Fruit fly (Drosophila melanogaster): ENCODE data around the gene CG15357.

The CG15357 gene

DNA sequence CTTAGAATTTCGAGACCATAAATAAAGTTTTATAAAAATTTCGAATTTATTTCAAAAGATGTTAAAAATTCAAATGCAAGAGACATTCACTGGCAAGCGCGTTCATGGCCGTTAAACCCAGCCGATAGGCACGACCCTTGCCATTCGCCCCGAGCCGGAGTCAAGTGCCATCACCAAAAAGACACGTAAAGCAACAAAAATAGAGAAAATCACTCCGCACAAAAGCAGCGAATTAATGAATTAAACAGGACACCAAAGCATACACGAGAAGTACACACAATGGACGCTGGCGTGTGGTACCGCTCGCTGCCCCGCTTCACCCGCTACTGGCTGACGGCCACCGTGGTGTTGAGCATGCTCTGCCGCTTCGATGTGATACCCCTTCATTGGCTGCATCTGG is 28.4 kb upstream of the CG15357 start, which contains the start of gene Der-1 (continued):
- TF ChIP-seq crp (GFP tag; optimal IDR thresholded peaks at IDR 0.05) (no peak), unc-4 (GFP tag; IDR thresholded peaks at IDR 0.05; ENCODE audit: partially characterized antibody) (peak; percentile 87), TFAM (GFP tag; optimal IDR thresholded peaks at IDR 0.05) (no peak), Mes4 (GFP tag; optimal IDR thresholded peaks at IDR 0.05) (no peak), dmrt11E (tag; optimal IDR thresholded peaks at IDR 0.05) (no peak), CG12104 (GFP tag; optimal IDR thresholded peaks at IDR 0.05) (no peak), CG10979 (tag; optimal IDR thresholded peaks at IDR 0.05) (no peak), bigmax (GFP tag; optimal IDR thresholded peaks at IDR 0.05) (no peak), zen2 (GFP tag; IDR thresholded peaks at IDR 0.05; ENCODE audit: partially characterized antibody) (peak; percentile 80), eve (GFP tag; optimal IDR thresholded peaks at IDR 0.05) (no peak), BtbVII (GFP tag; optimal IDR thresholded peaks at IDR 0.05) (no peak), ranshi (GFP tag; IDR thresholded peaks at IDR 0.05) (no peak), gsb (GFP tag; IDR thresholded peaks at IDR 0.05) (no peak), Opbp (GFP tag; IDR thresholded peaks at IDR 0.05; ENCODE audit: partially characterized antibody) (peak; percentile 94), gce (GFP tag; IDR thresholded peaks at IDR 0.05) (no peak), bbx (GFP tag; IDR thresholded peaks at IDR 0.05; ENCODE audit: partially characterized antibody) (peak; percentile 94), CG17361 (GFP tag; IDR thresholded peaks at IDR 0.05) (no peak), trem (tag; optimal IDR thresholded peaks at IDR 0.05) (peak; percentile 18), D (optimal IDR thresholded peaks at IDR 0.05) (no peak), D (GFP tag; optimal IDR thresholded peaks at IDR 0.05) (no peak), CG10209 (GFP tag; optimal IDR thresholded peaks at IDR 0.05) (no peak), fd3F (GFP tag; optimal IDR thresholded peaks at IDR 0.05) (no peak), vnd (GFP tag; IDR thresholded peaks at IDR 0.05; ENCODE audit: partially characterized antibody) (peak; percentile 86), lilli (GFP tag; optimal IDR thresholded peaks at IDR 0.05) (peak; percentile 7), CG10267 (tag; optimal IDR thresholded peaks at IDR 0.05) (peak; percentile 20), Spps (tag; optimal IDR thresholded peaks at IDR 0.05) (no peak), sob (GFP tag; IDR thresholded peaks at IDR 0.05) (no peak), CG17568 (GFP tag; optimal IDR thresholded peaks at IDR 0.05) (no peak), CG14014 (GFP tag; IDR thresholded peaks at IDR 0.05) (no peak), CG32532 (GFP tag; IDR thresholded peaks at IDR 0.05) (no peak), so (GFP tag; IDR thresholded peaks at IDR 0.05) (no peak), nau (GFP tag; optimal IDR thresholded peaks at IDR 0.05) (no peak), E2f2 (GFP tag; IDR thresholded peaks at IDR 0.05) (peak; percentile 76), Dref (GFP tag; IDR thresholded peaks at IDR 0.05) (peak; percentile 53), CG9817 (tag; optimal IDR thresholded peaks at IDR 0.05) (no peak), CG1832 (GFP tag; optimal IDR thresholded peaks at IDR 0.05) (no peak), CG11398 (GFP tag; optimal IDR thresholded peaks at IDR 0.05) (no peak), zen (tag; optimal IDR thresholded peaks at IDR 0.05) (no peak), sima (GFP tag; optimal IDR thresholded peaks at IDR 0.05) (no peak), CG33557 (GFP tag; optimal IDR thresholded peaks at IDR 0.05) (no peak), CG6683 (GFP tag; optimal IDR thresholded peaks at IDR 0.05) (no peak), Nf-YB (GFP tag; optimal IDR thresholded peaks at IDR 0.05) (no peak), CG18476 (GFP tag; optimal IDR thresholded peaks at IDR 0.05) (no peak), otp (GFP tag; IDR thresholded peaks at IDR 0.05) (no peak), zfh1 (GFP tag; IDR thresholded peaks at IDR 0.05) (no peak), Stat92E (GFP tag; optimal IDR thresholded peaks at IDR 0.05) (peak in 1 of 3 experiments; percentile 5), tx (GFP tag; optimal IDR thresholded peaks at IDR 0.05) (no peak), Drgx (GFP tag; IDR thresholded peaks at IDR 0.05) (no peak), CG11723 (GFP tag; optimal IDR thresholded peaks at IDR 0.05) (no peak), ci (GFP tag; IDR thresholded peaks at IDR 0.05) (peak; percentile 32; the same call in 1 of the 3 replicates), CG10543 (GFP tag; optimal IDR thresholded peaks at IDR 0.05) (no peak)
